Worm (Caenorhabditis elegans): ENCODE results near the gene Y81B9A.1.
"Not testable (repeated sequence)": the region's sequence is repeated elsewhere in the genome, so short reads cannot be mapped to it uniquely, and the experiment has no call there.

Y81B9A.1 gene

ce11 chrX:9195375-9196098 is 3.3 kb downstream of the Y81B9A.1 start:
- no peak for TF ChIP-seq tab-1 (GFP tag; IDR thresholded peaks at IDR 0.05)
- TF ChIP-seq ztf-23 (GFP tag; IDR thresholded peaks at IDR 0.05), result no peak
- no peak for TF ChIP-seq flt-1 (GFP tag; IDR thresholded peaks at IDR 0.05)
- no peak for TF ChIP-seq ref-1 (GFP tag; conservative IDR thresholded peaks at IDR 0.05)

ce11 chrX:9203468-9203867 is 11.2 kb downstream of the Y81B9A.1 start, which contains the start of gene crb-3:
Gene crb-3, plus strand, starts transcription at chrX:9203768.
- TF ChIP-seq T22C8.4 (GFP tag; IDR thresholded peaks at IDR 0.05); klf-2 (GFP tag; conservative IDR thresholded peaks at IDR 0.05); ztf-23 (GFP tag; IDR thresholded peaks at IDR 0.05): not testable (repeated sequence)

ce11 chrX:9204986-9205385 is 12.7 kb downstream of the Y81B9A.1 start:
- no peak for TF ChIP-seq med-1 (GFP tag; optimal IDR thresholded peaks at IDR 0.05; ENCODE audit: insufficient read depth)
- no peak for TF ChIP-seq tab-1 (GFP tag; IDR thresholded peaks at IDR 0.05)
- TF ChIP-seq ztf-23 (GFP tag; IDR thresholded peaks at IDR 0.05), result no peak
- TF ChIP-seq T22C8.4 (GFP tag; IDR thresholded peaks at IDR 0.05), result no peak
- no peak for TF ChIP-seq ref-1 (GFP tag; conservative IDR thresholded peaks at IDR 0.05)
- no peak for TF ChIP-seq klf-2 (GFP tag; conservative IDR thresholded peaks at IDR 0.05)
- TF ChIP-seq ztf-29 (GFP tag; IDR thresholded peaks at IDR 0.05), result no peak
- no peak for TF ChIP-seq flt-1 (GFP tag; IDR thresholded peaks at IDR 0.05)
- no peak for TF ChIP-seq cog-1 (tag; optimal IDR thresholded peaks at IDR 0.05)

- TF ChIP-seq ztf-23 (GFP tag; IDR thresholded peaks at IDR 0.05) (no peak), ztf-29 (GFP tag; IDR thresholded peaks at IDR 0.05) (no peak), flt-1 (GFP tag; IDR thresholded peaks at IDR 0.05) (no peak), klf-2 (GFP tag; conservative IDR thresholded peaks at IDR 0.05) (no peak), tab-1 (GFP tag; IDR thresholded peaks at IDR 0.05) (no peak), ref-1 (GFP tag; conservative IDR thresholded peaks at IDR 0.05) (no peak), cog-1 (tag; optimal IDR thresholded peaks at IDR 0.05) (no peak), T22C8.4 (GFP tag; IDR thresholded peaks at IDR 0.05) (no peak)
Observed at ce11 chrX:9206731-9207130, 14.5 kb downstream of the Y81B9A.1 start.

ce11 chrX:9208492-9208891 is 16.2 kb downstream of the Y81B9A.1 start:
- TF ChIP-seq ztf-23 (GFP tag; IDR thresholded peaks at IDR 0.05) (no peak), flt-1 (GFP tag; IDR thresholded peaks at IDR 0.05) (no peak), cog-1 (tag; optimal IDR thresholded peaks at IDR 0.05) (no peak), klf-2 (GFP tag; conservative IDR thresholded peaks at IDR 0.05) (no peak), med-1 (GFP tag; optimal IDR thresholded peaks at IDR 0.05; ENCODE audit: insufficient read depth) (no peak), ztf-29 (GFP tag; IDR thresholded peaks at IDR 0.05) (no peak), T22C8.4 (GFP tag; IDR thresholded peaks at IDR 0.05) (no peak), ref-1 (GFP tag; conservative IDR thresholded peaks at IDR 0.05) (no peak), tab-1 (GFP tag; IDR thresholded peaks at IDR 0.05) (no peak)

- TF ChIP-seq ztf-23 (GFP tag; IDR thresholded peaks at IDR 0.05) (no peak), tab-1 (GFP tag; IDR thresholded peaks at IDR 0.05) (no peak), T22C8.4 (GFP tag; IDR thresholded peaks at IDR 0.05) (no peak), flt-1 (GFP tag; IDR thresholded peaks at IDR 0.05) (no peak), cog-1 (tag; optimal IDR thresholded peaks at IDR 0.05) (no peak), ztf-29 (GFP tag; IDR thresholded peaks at IDR 0.05) (no peak), med-1 (GFP tag; optimal IDR thresholded peaks at IDR 0.05; ENCODE audit: insufficient read depth) (no peak), ref-1 (GFP tag; conservative IDR thresholded peaks at IDR 0.05) (no peak), klf-2 (GFP tag; conservative IDR thresholded peaks at IDR 0.05) (no peak)
Observed at ce11 chrX:9208933-9209332, 16.7 kb downstream of the Y81B9A.1 start.

ce11 chrX:9210086-9210485 is 17.8 kb downstream of the Y81B9A.1 start:
- no peak for TF ChIP-seq flt-1 (GFP tag; IDR thresholded peaks at IDR 0.05)
- no peak for TF ChIP-seq klf-2 (GFP tag; conservative IDR thresholded peaks at IDR 0.05)
- TF ChIP-seq med-1 (GFP tag; optimal IDR thresholded peaks at IDR 0.05; ENCODE audit: insufficient read depth), result no peak
- no peak for TF ChIP-seq tab-1 (GFP tag; IDR thresholded peaks at IDR 0.05)
- TF ChIP-seq ref-1 (GFP tag; conservative IDR thresholded peaks at IDR 0.05), result no peak
- TF ChIP-seq ztf-23 (GFP tag; IDR thresholded peaks at IDR 0.05), result no peak
- no peak for TF ChIP-seq T22C8.4 (GFP tag; IDR thresholded peaks at IDR 0.05)

- no peak for TF ChIP-seq ref-1 (GFP tag; conservative IDR thresholded peaks at IDR 0.05)
- TF ChIP-seq ztf-29 (GFP tag; IDR thresholded peaks at IDR 0.05), result no peak
- no peak for TF ChIP-seq flt-1 (GFP tag; IDR thresholded peaks at IDR 0.05)
- TF ChIP-seq klf-2 (GFP tag; conservative IDR thresholded peaks at IDR 0.05), result no peak
- no peak for TF ChIP-seq ztf-23 (GFP tag; IDR thresholded peaks at IDR 0.05)
Observed at ce11 chrX:9212675-9213074, 20.4 kb downstream of the Y81B9A.1 start.

- TF ChIP-seq med-1 (GFP tag; optimal IDR thresholded peaks at IDR 0.05; ENCODE audit: insufficient read depth) (no peak), tab-1 (GFP tag; IDR thresholded peaks at IDR 0.05) (no peak), cog-1 (tag; optimal IDR thresholded peaks at IDR 0.05) (no peak), ztf-23 (GFP tag; IDR thresholded peaks at IDR 0.05) (no peak), flt-1 (GFP tag; IDR thresholded peaks at IDR 0.05) (no peak), klf-2 (GFP tag; conservative IDR thresholded peaks at IDR 0.05) (no peak), ztf-29 (GFP tag; IDR thresholded peaks at IDR 0.05) (no peak), T22C8.4 (GFP tag; IDR thresholded peaks at IDR 0.05) (no peak), ref-1 (GFP tag; conservative IDR thresholded peaks at IDR 0.05) (no peak)
Observed at ce11 chrX:9213873-9214341, 21.7 kb downstream of the Y81B9A.1 start, which contains the start of gene C35B8.3. Gene C35B8.3, plus strand, starts transcription at chrX:9213923.

ce11 chrX:9225273-9225672 is 33.0 kb downstream of the Y81B9A.1 start:
- TF ChIP-seq T22C8.4 (GFP tag; IDR thresholded peaks at IDR 0.05), result no peak
- no peak for TF ChIP-seq ref-1 (GFP tag; conservative IDR thresholded peaks at IDR 0.05)
- TF ChIP-seq cog-1 (tag; optimal IDR thresholded peaks at IDR 0.05), result peak; percentile 48
- peak; percentile 73 for TF ChIP-seq flt-1 (GFP tag; IDR thresholded peaks at IDR 0.05)
- 0 out of 2 replicates have a peak, but pooled peaks have one; percentile 51 for TF ChIP-seq klf-2 (GFP tag; conservative IDR thresholded peaks at IDR 0.05)
